Fruit fly (Drosophila melanogaster) whole organism, adult: Measurements from ENCODE around the gene Atg3.

Experiments used
- CG11617 ChIP-seq: fragments of 200-800 bp; sonication (Bioruptor generic); optimal IDR thresholded peaks from 2 replicates; lab custom pipeline; 2017; ENCODE audit warnings: mild to moderate bottlenecking, missing biosample characterization, missing genetic modification reagents, missing genetic modification characterization
- CG12768 ChIP-seq: fragments of 200-800 bp; sonication (Bioruptor generic); optimal IDR thresholded peaks from 2 replicates; lab custom pipeline; 2017; ENCODE audit warnings: missing biosample characterization, missing genetic modification characterization, mild to moderate bottlenecking, moderate library complexity, missing genetic modification reagents
- CG14711 ChIP-seq: fragments of 200-800 bp; sonication (Bioruptor generic); optimal IDR thresholded peaks from 2 replicates; lab custom pipeline; 2018; ENCODE audit warnings: missing biosample characterization, mild to moderate bottlenecking, missing genetic modification characterization, moderate library complexity
- CG1620 ChIP-seq: fragments of 200-800 bp; sonication (Bioruptor generic); optimal IDR thresholded peaks from 2 replicates; lab custom pipeline; 2016; ENCODE audit warnings: missing biosample characterization, missing genetic modification characterization
- CG33017 ChIP-seq: fragments of 200-800 bp; sonication (Bioruptor generic); optimal IDR thresholded peaks from 2 replicates; lab custom pipeline; 2018; ENCODE audit warnings: missing biosample characterization, mild to moderate bottlenecking, missing genetic modification characterization, moderate library complexity
- CG5204 ChIP-seq: fragments of 200-800 bp; sonication (Bioruptor generic); optimal IDR thresholded peaks from 2 replicates; lab custom pipeline; 2016; ENCODE audit warnings: missing biosample characterization, missing genetic modification characterization
- CG7045 ChIP-seq: fragments of 200-800 bp; sonication (Bioruptor generic); optimal IDR thresholded peaks from 2 replicates; lab custom pipeline; 2017; ENCODE audit warnings: missing biosample characterization, mild to moderate bottlenecking, missing genetic modification characterization
- CG7101 ChIP-seq: fragments of 200-800 bp; sonication (Bioruptor generic); optimal IDR thresholded peaks from 2 replicates; lab custom pipeline; 2018; ENCODE audit warnings: missing biosample characterization, mild to moderate bottlenecking, missing genetic modification characterization, moderate library complexity
- Clk ChIP-seq: fragments of 200-800 bp; sonication (Bioruptor generic); optimal IDR thresholded peaks from 2 replicates; lab custom pipeline; 2017; ENCODE audit warnings: missing biosample characterization, missing genetic modification characterization
- Crg-1 ChIP-seq: fragments of 200-800 bp; sonication (Bioruptor generic); optimal IDR thresholded peaks from 2 replicates; lab custom pipeline; 2016; ENCODE audit warnings: missing biosample characterization, missing genetic modification characterization
- Hr96 ChIP-seq: fragments of 200-800 bp; sonication (Bioruptor generic); optimal IDR thresholded peaks from 2 replicates; lab custom pipeline; 2016; ENCODE audit warnings: missing biosample characterization, missing genetic modification characterization
- Mnt ChIP-seq: fragments of 200-800 bp; sonication (Bioruptor generic); optimal IDR thresholded peaks from 2 replicates; lab custom pipeline; 2016; ENCODE audit warnings: missing biosample characterization, mild to moderate bottlenecking, missing genetic modification characterization
- bab1 ChIP-seq: fragments of 200-800 bp; sonication (Bioruptor generic); optimal IDR thresholded peaks from 3 replicates; lab custom pipeline; 2019; ENCODE audit warnings: missing biosample characterization, mild to moderate bottlenecking, missing genetic modification characterization, moderate library complexity
- cic ChIP-seq: fragments of 200-800 bp; sonication (Bioruptor generic); optimal IDR thresholded peaks from 2 replicates; lab custom pipeline; 2017; ENCODE audit warnings: missing biosample characterization, mild to moderate bottlenecking, missing genetic modification characterization, moderate library complexity
- cnc ChIP-seq, 2 experiments: fragments of >200 bp; optimal IDR thresholded peaks; 2 replicates each; lab custom pipeline; 2017
- kay ChIP-seq: fragments of 200-800 bp; sonication (Bioruptor generic); peaks from one replicate; lab custom pipeline; 2016; ENCODE audit warnings: missing biosample characterization, missing genetic modification characterization, borderline replicate concordance
- ovo ChIP-seq: fragments of 200-800 bp; sonication (Bioruptor generic); optimal IDR thresholded peaks from 2 replicates; lab custom pipeline; 2016; ENCODE audit warnings: missing biosample characterization, missing genetic modification characterization
- pad ChIP-seq: fragments of 200-800 bp; sonication (Bioruptor generic); optimal IDR thresholded peaks from 3 replicates; lab custom pipeline; 2017; ENCODE audit warnings: missing biosample characterization, missing genetic modification characterization, mild to moderate bottlenecking, moderate library complexity, missing genetic modification reagents
- tj ChIP-seq: fragments of 200-800 bp; sonication (Bioruptor generic); optimal IDR thresholded peaks from 3 replicates; lab custom pipeline; 2017; ENCODE audit warnings: missing biosample characterization, mild to moderate bottlenecking, missing genetic modification characterization, moderate library complexity
- toe ChIP-seq: fragments of 200-800 bp; sonication (Bioruptor generic); optimal IDR thresholded peaks from 2 replicates; lab custom pipeline; 2016; ENCODE audit warnings: missing biosample characterization, missing genetic modification characterization

Gene Atg3

dm6 chr3L:18749807-18750206, 1.3 kb downstream of the Atg3 start:
- no peak for TF ChIP-seq Mnt (GFP tag; lab: Kevin White, UChicago)
- no peak for TF ChIP-seq tj (GFP tag; lab: Kevin White, UChicago)
- TF ChIP-seq CG14711 (tag; lab: Kevin White, UChicago), result no peak
- no peak for TF ChIP-seq CG12768
- TF ChIP-seq CG1620 (GFP tag; lab: Kevin White, UChicago), result no peak
- no peak for TF ChIP-seq Clk (GFP tag; lab: Kevin White, UChicago)
- TF ChIP-seq Crg-1 (GFP tag; lab: Kevin White, UChicago), result no peak
- TF ChIP-seq toe, result no peak
- TF ChIP-seq CG11617 (GFP tag; lab: Kevin White, UChicago), result no peak
- no peak for TF ChIP-seq CG7045 (GFP tag; lab: Kevin White, UChicago)
- TF ChIP-seq bab1 (GFP tag; lab: Kevin White, UChicago), result no peak
- no peak for TF ChIP-seq CG33017
- no peak for TF ChIP-seq cnc (optimal IDR thresholded peaks at IDR 0.05; lab: Kevin White, UChicago)
- TF ChIP-seq kay (GFP tag; lab: Kevin White, UChicago), result no peak
- no peak for TF ChIP-seq cic
- TF ChIP-seq pad (GFP tag; lab: Kevin White, UChicago), result no peak
- no peak for TF ChIP-seq Hr96

- no peak for TF ChIP-seq CG7045 (GFP tag; lab: Kevin White, UChicago)
- TF ChIP-seq Clk (GFP tag; lab: Kevin White, UChicago), result no peak
- TF ChIP-seq CG14711 (tag; lab: Kevin White, UChicago), result no peak
- TF ChIP-seq CG7101 (tag; lab: Kevin White, UChicago), result no peak
- TF ChIP-seq kay (GFP tag; lab: Kevin White, UChicago), result no peak
- no peak for TF ChIP-seq CG33017
- no peak for TF ChIP-seq CG12768
- no peak for TF ChIP-seq toe
- no peak for TF ChIP-seq cic
- TF ChIP-seq pad (GFP tag; lab: Kevin White, UChicago), result no peak
- TF ChIP-seq CG11617 (GFP tag; lab: Kevin White, UChicago), result no peak
- no peak for TF ChIP-seq CG5204
- no peak for TF ChIP-seq Mnt (GFP tag; lab: Kevin White, UChicago)
Measured at dm6 chr3L:18753827-18754226, 5.3 kb downstream of the Atg3 start.

- peak; percentile 93 for TF ChIP-seq CG11617 (GFP tag; lab: Kevin White, UChicago)
- no peak for TF ChIP-seq cnc (optimal IDR thresholded peaks at IDR 0.05; lab: Kevin White, UChicago)
- no peak for TF ChIP-seq CG1620 (GFP tag; lab: Kevin White, UChicago)
- TF ChIP-seq cic, result peak; percentile 69
- peak; percentile 85 for TF ChIP-seq toe
- TF ChIP-seq Mnt (GFP tag; lab: Kevin White, UChicago), result peak; percentile 69
- peak; percentile 19 for TF ChIP-seq Crg-1 (GFP tag; lab: Kevin White, UChicago)
- TF ChIP-seq ovo (GFP tag; lab: Kevin White, UChicago), result peak; percentile 8
- TF ChIP-seq CG33017, result peak; percentile 86
- peak; percentile 85 for TF ChIP-seq Clk (GFP tag; lab: Kevin White, UChicago)
- TF ChIP-seq CG14711 (tag; lab: Kevin White, UChicago), result peak; percentile 71
- peak; percentile 58 for TF ChIP-seq tj (GFP tag; lab: Kevin White, UChicago)
- no peak for TF ChIP-seq bab1 (GFP tag; lab: Kevin White, UChicago)
- TF ChIP-seq kay (GFP tag; lab: Kevin White, UChicago), result peak; percentile 84
- no peak for TF ChIP-seq Hr96
- TF ChIP-seq pad (GFP tag; lab: Kevin White, UChicago), result peak; percentile 39
- peak; percentile 91 for TF ChIP-seq CG12768
- peak; percentile 84 for TF ChIP-seq CG7101 (tag; lab: Kevin White, UChicago)
- peak; percentile 95 for TF ChIP-seq CG7045 (GFP tag; lab: Kevin White, UChicago)
- no peak for TF ChIP-seq CG5204
Measured at dm6 chr3L:18756293-18756887, 7.9 kb downstream of the Atg3 start.

dm6 chr3L:18757079-18757815, 8.8 kb downstream of the Atg3 start:
- TF ChIP-seq kay (GFP tag; lab: Kevin White, UChicago) (no peak), cnc (optimal IDR thresholded peaks at IDR 0.05; lab: Kevin White, UChicago) (no peak), CG14711 (tag; lab: Kevin White, UChicago) (no peak), pad (GFP tag; lab: Kevin White, UChicago) (no peak), tj (GFP tag; lab: Kevin White, UChicago) (no peak), ovo (GFP tag; lab: Kevin White, UChicago) (no peak), toe (no peak), CG33017 (no peak), CG5204 (no peak)

- peak; percentile 19 for TF ChIP-seq CG7045 (GFP tag; lab: Kevin White, UChicago)
- peak; percentile 23 for TF ChIP-seq CG14711 (tag; lab: Kevin White, UChicago)
- no peak for TF ChIP-seq CG5204
- peak; percentile 93 for TF ChIP-seq cic
- peak; percentile 40 for TF ChIP-seq Crg-1 (GFP tag; lab: Kevin White, UChicago)
- no peak for TF ChIP-seq toe
- peak; percentile 38 to 74 for TF ChIP-seq cnc (optimal IDR thresholded peaks at IDR 0.05; lab: Kevin White, UChicago)
- no peak for TF ChIP-seq CG1620 (GFP tag; lab: Kevin White, UChicago)
- TF ChIP-seq CG11617 (GFP tag; lab: Kevin White, UChicago), result peak; percentile 48
- TF ChIP-seq tj (GFP tag; lab: Kevin White, UChicago), result peak; percentile 91
- peak; percentile 57 for TF ChIP-seq CG12768
- peak; percentile 30 for TF ChIP-seq CG7101 (tag; lab: Kevin White, UChicago)
- TF ChIP-seq bab1 (GFP tag; lab: Kevin White, UChicago), result no peak
- TF ChIP-seq ovo (GFP tag; lab: Kevin White, UChicago), result peak; percentile 9
- TF ChIP-seq Mnt (GFP tag; lab: Kevin White, UChicago), result peak; percentile 92
- TF ChIP-seq kay (GFP tag; lab: Kevin White, UChicago), result peak; percentile 99
- peak; percentile 55 for TF ChIP-seq Clk (GFP tag; lab: Kevin White, UChicago)
- peak; percentile 20 for TF ChIP-seq CG33017
- TF ChIP-seq Hr96, result peak; percentile 38
- peak; percentile 69 for TF ChIP-seq pad (GFP tag; lab: Kevin White, UChicago)
Measured at dm6 chr3L:18758894-18759569, 10.5 kb downstream of the Atg3 start.
